Worm (Caenorhabditis elegans): ENCODE measurements around the gene zip-8.

Gene zip-8

DNA sequence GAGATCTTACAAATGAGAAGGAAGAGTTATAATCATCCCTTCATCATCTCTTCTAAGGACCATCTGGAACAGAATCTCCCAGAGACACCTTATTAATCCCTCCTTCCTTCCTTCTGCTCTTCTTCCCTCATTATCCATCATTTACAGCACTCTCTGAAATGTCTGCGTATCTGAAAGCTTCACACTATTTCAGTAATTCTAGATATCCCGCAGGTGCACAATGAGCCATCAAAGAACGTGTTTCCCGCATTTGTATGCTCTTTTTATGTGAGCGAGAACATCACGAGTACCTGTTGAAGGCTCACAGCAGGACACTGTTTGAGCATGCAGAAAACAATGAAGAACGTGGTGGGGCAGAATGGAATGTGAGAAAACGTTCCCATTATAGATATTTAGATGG is 2.4 kb upstream of the zip-8 start:
- TF ChIP-seq mep-1 (tag; optimal IDR thresholded peaks at IDR 0.05), result no peak
- TF ChIP-seq unc-120 (tag; optimal IDR thresholded peaks at IDR 0.05; ENCODE audit: poor library complexity, severe bottlenecking), result no peak
- TF ChIP-seq nhr-2 (tag; optimal IDR thresholded peaks at IDR 0.05), result peak; percentile 65
- TF ChIP-seq elt-1 (tag; optimal IDR thresholded peaks at IDR 0.05; ENCODE audit: borderline replicate concordance, insufficient read depth), result peak; percentile 51

DNA sequence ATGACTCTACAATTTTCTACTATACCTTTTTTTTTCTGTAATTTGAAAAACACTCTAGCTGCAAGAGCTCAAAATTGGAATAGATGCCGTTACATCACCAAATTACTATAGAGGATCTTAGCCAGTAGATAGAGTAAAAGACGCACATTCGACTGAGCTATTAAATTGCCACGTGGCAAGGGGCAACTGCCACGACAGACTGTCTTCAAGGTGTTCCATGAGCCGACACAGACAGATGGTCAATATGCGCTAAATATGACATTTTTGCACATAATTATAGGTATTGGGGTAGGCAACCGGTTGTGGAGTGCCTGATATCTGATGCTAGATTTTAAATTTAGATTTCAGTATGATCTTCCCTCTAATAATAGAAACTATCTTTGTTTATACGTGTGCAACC is 684 bp downstream of the zip-8 start:
- TF ChIP-seq nhr-2 (tag; optimal IDR thresholded peaks at IDR 0.05) (peak; percentile 89), tbx-8 (GFP tag; optimal IDR thresholded peaks at IDR 0.05) (no peak), cnd-1 (tag; optimal IDR thresholded peaks at IDR 0.05) (peak; percentile 71), bed-3 (GFP tag; optimal IDR thresholded peaks at IDR 0.05) (no peak)

DNA sequence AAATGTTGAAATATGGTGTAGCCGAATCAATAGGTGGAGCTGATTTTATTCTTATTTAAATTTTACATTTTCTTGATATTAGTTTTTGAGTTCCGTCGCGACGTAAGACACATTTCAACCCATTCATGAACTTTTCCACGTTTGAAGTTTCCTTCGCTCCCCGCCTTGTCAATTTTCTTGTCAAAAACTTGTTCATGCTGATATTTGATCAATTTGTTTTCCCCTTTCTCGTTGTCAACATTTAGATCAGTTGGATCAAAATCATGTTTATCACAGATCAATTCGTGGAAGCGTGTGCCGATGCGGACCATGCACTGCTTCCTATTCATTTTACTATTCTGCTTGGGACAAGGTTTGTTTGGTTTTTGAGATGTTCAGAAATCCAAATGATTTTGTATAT is 4.2 kb downstream of the zip-8 start, which contains the start of gene chtb-2:
TSS of gene chtb-2 (plus strand) at position 301 of the 400 bp plus-strand sequence.
- TF ChIP-seq mab-5 (tag; optimal IDR thresholded peaks at IDR 0.05) (no peak), mls-2 (tag; optimal IDR thresholded peaks at IDR 0.05) (no peak), cnd-1 (tag; optimal IDR thresholded peaks at IDR 0.05) (no peak), unc-62 (GFP tag; optimal IDR thresholded peaks at IDR 0.05) (no peak), unc-120 (tag; optimal IDR thresholded peaks at IDR 0.05; ENCODE audit: poor library complexity, severe bottlenecking) (no peak), flh-1 (GFP tag; optimal IDR thresholded peaks at IDR 0.05) (no peak), nhr-76 (tag; optimal IDR thresholded peaks at IDR 0.05) (no peak), bed-3 (GFP tag; optimal IDR thresholded peaks at IDR 0.05) (no peak), ceh-43 (GFP tag; optimal IDR thresholded peaks at IDR 0.05) (no peak), drap-1 (GFP tag; optimal IDR thresholded peaks at IDR 0.05) (no peak), blmp-1 (tag; optimal IDR thresholded peaks at IDR 0.05) (no peak), zip-8 (tag; optimal IDR thresholded peaks at IDR 0.05) (no peak), unc-39 (tag; optimal IDR thresholded peaks at IDR 0.05) (no peak), hlh-1 (tag; optimal IDR thresholded peaks at IDR 0.05) (no peak), pha-4 (tag; optimal IDR thresholded peaks at IDR 0.05) (no peak), nhr-12 (tag; optimal IDR thresholded peaks at IDR 0.05) (no peak), ham-2 (GFP tag; optimal IDR thresholded peaks at IDR 0.05) (no peak)

DNA sequence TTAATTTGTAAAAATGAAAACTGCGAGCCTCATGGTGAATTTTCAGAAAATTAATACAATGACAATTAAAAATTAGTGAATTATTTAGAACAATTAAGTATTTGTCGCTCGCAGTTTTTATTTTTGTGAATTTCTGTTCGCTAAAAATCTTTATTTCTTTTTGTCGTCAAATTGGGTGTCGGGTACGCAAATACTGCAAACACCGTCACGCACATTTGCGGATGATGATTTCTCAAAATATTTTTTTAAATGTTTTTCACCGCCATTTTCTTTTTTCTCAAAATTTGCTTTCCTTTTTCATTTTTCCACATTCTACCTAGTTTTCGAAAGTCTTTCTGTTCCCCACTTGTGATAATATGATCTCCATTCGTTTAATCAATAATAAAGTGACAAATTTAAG is 10.2 kb downstream of the zip-8 start:
- no peak for TF ChIP-seq elt-1 (tag; optimal IDR thresholded peaks at IDR 0.05; ENCODE audit: borderline replicate concordance, insufficient read depth)
- TF ChIP-seq ceh-43 (GFP tag; optimal IDR thresholded peaks at IDR 0.05), result peak; percentile 62
- TF ChIP-seq unc-120 (tag; optimal IDR thresholded peaks at IDR 0.05; ENCODE audit: poor library complexity, severe bottlenecking), result no peak
- TF ChIP-seq mab-5 (tag; optimal IDR thresholded peaks at IDR 0.05), result no peak
- TF ChIP-seq unc-39 (tag; optimal IDR thresholded peaks at IDR 0.05), result no peak
- peak; percentile 39 for TF ChIP-seq mep-1 (tag; optimal IDR thresholded peaks at IDR 0.05)
- TF ChIP-seq lin-32 (GFP tag; optimal IDR thresholded peaks at IDR 0.05), result no peak
- no peak for TF ChIP-seq nhr-76 (tag; optimal IDR thresholded peaks at IDR 0.05)
- no peak for TF ChIP-seq pha-4 (tag; optimal IDR thresholded peaks at IDR 0.05)
- TF ChIP-seq nhr-237 (tag; optimal IDR thresholded peaks at IDR 0.05), result peak; percentile 2
- peak; percentile 37 for TF ChIP-seq ces-1 (GFP tag; optimal IDR thresholded peaks at IDR 0.05)
- no peak for TF ChIP-seq ham-2 (GFP tag; optimal IDR thresholded peaks at IDR 0.05)
- no peak for TF ChIP-seq cnd-1 (tag; optimal IDR thresholded peaks at IDR 0.05)
- no peak for TF ChIP-seq tbx-8 (GFP tag; optimal IDR thresholded peaks at IDR 0.05)
- TF ChIP-seq bed-3 (GFP tag; optimal IDR thresholded peaks at IDR 0.05), result no peak
- TF ChIP-seq mls-2 (tag; optimal IDR thresholded peaks at IDR 0.05), result no peak
- TF ChIP-seq drap-1 (GFP tag; optimal IDR thresholded peaks at IDR 0.05), result no peak
- no peak for TF ChIP-seq M03D4.4 (tag; optimal IDR thresholded peaks at IDR 0.05)
- no peak for TF ChIP-seq blmp-1 (tag; optimal IDR thresholded peaks at IDR 0.05)
- no peak for TF ChIP-seq sptf-1 (tag; optimal IDR thresholded peaks at IDR 0.05)
- peak; percentile 30 for TF ChIP-seq lsy-2 (tag; optimal IDR thresholded peaks at IDR 0.05)
- no peak for TF ChIP-seq zip-8 (tag; optimal IDR thresholded peaks at IDR 0.05)
- TF ChIP-seq elt-3 (tag; optimal IDR thresholded peaks at IDR 0.05), result no peak
- TF ChIP-seq ceh-39 (tag; optimal IDR thresholded peaks at IDR 0.05), result no peak
- no peak for TF ChIP-seq lin-13 (tag; optimal IDR thresholded peaks at IDR 0.05)
- no peak for TF ChIP-seq ceh-83 (GFP tag; optimal IDR thresholded peaks at IDR 0.05)
- no peak for TF ChIP-seq sem-2 (GFP tag; optimal IDR thresholded peaks at IDR 0.05)
- TF ChIP-seq unc-62 (GFP tag; optimal IDR thresholded peaks at IDR 0.05), result no peak
- TF ChIP-seq nhr-12 (tag; optimal IDR thresholded peaks at IDR 0.05), result no peak
- no peak for TF ChIP-seq hlh-1 (tag; optimal IDR thresholded peaks at IDR 0.05)
- TF ChIP-seq snpc-4 (tag; optimal IDR thresholded peaks at IDR 0.05), result no peak
- TF ChIP-seq nhr-28 (tag; optimal IDR thresholded peaks at IDR 0.05), result no peak
- no peak for TF ChIP-seq flh-1 (GFP tag; optimal IDR thresholded peaks at IDR 0.05)
- TF ChIP-seq ztf-11 (tag; optimal IDR thresholded peaks at IDR 0.05), result no peak

All from whole organism, mixed stage, embryonic.